Worm (Caenorhabditis elegans): ENCODE measurements around the gene F56D5.3.

F56D5.3 gene

DNA sequence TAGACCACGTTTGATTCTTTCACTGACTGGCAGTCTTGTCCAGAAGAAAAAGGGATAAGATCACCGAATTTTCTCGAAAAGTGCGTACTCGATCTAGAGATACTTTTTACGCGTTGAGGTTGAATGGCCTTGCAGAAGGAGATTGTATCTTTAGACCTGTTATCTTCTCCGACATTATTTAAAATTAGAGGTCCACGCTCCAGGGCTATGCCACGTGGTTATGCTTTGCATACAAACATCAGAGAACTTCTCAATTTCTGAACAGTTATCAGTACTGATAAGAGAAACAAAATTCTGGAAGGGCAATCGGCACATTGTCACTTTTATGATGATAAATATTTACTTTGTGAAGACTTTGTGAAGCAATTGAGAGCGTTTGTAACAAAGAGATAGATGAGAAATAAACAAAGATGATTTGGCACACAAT lies 44.7 kb downstream of the F56D5.3 start (continued):
- TF ChIP-seq ZK546.5 (tag; optimal IDR thresholded peaks at IDR 0.05) (no peak), unc-62 (GFP tag; optimal IDR thresholded peaks at IDR 0.05 in 1 of 2) (peak in 1 of 2 experiments; percentile 99), unc-62 (tag; optimal IDR thresholded peaks at IDR 0.05) (no peak), nhr-237 (tag; optimal IDR thresholded peaks at IDR 0.05) (no peak), cey-2 (tag; optimal IDR thresholded peaks at IDR 0.05; ENCODE audit: borderline replicate concordance, insufficient read depth) (peak; percentile 68), spr-1 (tag; optimal IDR thresholded peaks at IDR 0.05) (peak; percentile 0), lin-13 (GFP tag; optimal IDR thresholded peaks at IDR 0.05) (no peak), lin-15B (tag; optimal IDR thresholded peaks at IDR 0.05) (no peak), attf-4 (tag; optimal IDR thresholded peaks at IDR 0.05) (no peak), F37D6.2 (tag; optimal IDR thresholded peaks at IDR 0.05) (no peak), ztf-11 (tag; optimal IDR thresholded peaks at IDR 0.05) (no peak), lin-29 (GFP tag; IDR thresholded peaks at IDR 0.05) (no peak), tra-1 (GFP tag; IDR thresholded peaks at IDR 0.05) (peak; percentile 69; the same call in 1 of the 2 replicates), ZK337.2 (GFP tag; IDR thresholded peaks at IDR 0.05) (no peak), aha-1 (tag) (peak; percentile 90), daf-16 (GFP tag; optimal IDR thresholded peaks at IDR 0.05) (peak in 1 of 2 experiments; percentile 77), daf-16 (tag; optimal IDR thresholded peaks at IDR 0.05) (peak; percentile 100), nhr-28 (tag; optimal IDR thresholded peaks at IDR 0.05) (peak; percentile 99), unc-130 (GFP tag; optimal IDR thresholded peaks at IDR 0.05) (no peak), nhr-77 (tag; optimal IDR thresholded peaks at IDR 0.05) (peak; percentile 74), dpl-1 (GFP tag; optimal IDR thresholded peaks at IDR 0.05) (no peak), egl-43 (GFP tag; IDR thresholded peaks at IDR 0.05) (no peak), nhr-25 (tag; optimal IDR thresholded peaks at IDR 0.05; ENCODE audit: borderline replicate concordance, insufficient read depth) (peak; percentile 57), ceh-28 (tag; optimal IDR thresholded peaks at IDR 0.05) (no peak), arid-1 (GFP tag; conservative IDR thresholded peaks at IDR 0.05) (no peak; the same call in 1 of the 2 replicates), spr-3 (GFP tag; optimal IDR thresholded peaks at IDR 0.05) (peak; percentile 5), ceh-20 (GFP tag; IDR thresholded peaks at IDR 0.05) (peak; percentile 9; the same call in 1 of the 2 replicates), ctbp-1 (GFP tag; IDR thresholded peaks at IDR 0.05) (no peak)

DNA sequence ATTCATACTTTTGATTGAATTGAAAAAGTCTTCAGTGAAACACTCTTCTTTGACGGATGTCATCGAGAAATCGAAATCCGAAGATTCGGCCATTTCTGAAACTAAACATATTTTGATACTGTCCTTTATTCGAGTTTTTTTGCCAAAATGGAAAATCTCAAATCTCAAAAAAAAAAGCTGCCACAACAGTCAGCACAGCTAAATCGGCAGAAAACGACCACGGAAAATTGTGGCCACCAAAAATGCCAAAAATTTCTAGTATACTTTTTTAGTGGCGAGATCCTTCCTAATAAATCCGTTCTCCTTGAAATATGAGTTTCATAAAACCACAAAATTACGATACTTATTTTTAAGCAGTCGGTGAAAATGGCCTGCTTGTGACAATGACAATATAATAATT lies 46.6 kb downstream of the F56D5.3 start, which contains the start of gene F38E11.9:
Gene F38E11.9, minus strand, starts transcription at position 101 of the 400 bp plus-strand sequence.
- TF ChIP-seq ZK546.5 (tag; optimal IDR thresholded peaks at IDR 0.05) (no peak), daf-12 (tag; optimal IDR thresholded peaks at IDR 0.05) (no peak), rbr-2 (tag; optimal IDR thresholded peaks at IDR 0.05) (no peak), F49E8.2 (tag; optimal IDR thresholded peaks at IDR 0.05; ENCODE audit: borderline replicate concordance) (no peak), arid-1 (GFP tag; conservative IDR thresholded peaks at IDR 0.05) (no peak), tra-1 (GFP tag; IDR thresholded peaks at IDR 0.05) (no peak), dmd-9 (GFP tag; IDR thresholded peaks at IDR 0.05) (no peak), egl-27 (tag; optimal IDR thresholded peaks at IDR 0.05) (no peak), ceh-20 (GFP tag; IDR thresholded peaks at IDR 0.05) (no peak), F37D6.2 (tag; optimal IDR thresholded peaks at IDR 0.05) (no peak), ZK337.2 (GFP tag; IDR thresholded peaks at IDR 0.05) (no peak), jun-1 (tag; optimal IDR thresholded peaks at IDR 0.05) (no peak), unc-39 (tag; optimal IDR thresholded peaks at IDR 0.05) (no peak), mxl-3 (GFP tag; optimal IDR thresholded peaks at IDR 0.05) (no peak), F26F4.8 (GFP tag; conservative IDR thresholded peaks at IDR 0.05) (no peak), daf-16 (GFP tag; optimal IDR thresholded peaks at IDR 0.05) (no peak), daf-16 (tag; optimal IDR thresholded peaks at IDR 0.05) (no peak), ztf-11 (tag; optimal IDR thresholded peaks at IDR 0.05) (no peak), lin-1 (GFP tag; IDR thresholded peaks at IDR 0.05) (no peak), ceh-32 (tag; optimal IDR thresholded peaks at IDR 0.05; ENCODE audit: poor library complexity) (no peak), lin-39 (tag; optimal IDR thresholded peaks at IDR 0.05) (no peak)
